Fruit fly (Drosophila melanogaster) whole organism, adult: ENCODE measurements around the gene CG31457.
A peak's percentile ranks its signal among the peaks of the same experiment; 100 is the strongest.

ENCODE experiments used
- CG11617 ChIP-seq: fragments of 200-800 bp; sonication (Bioruptor generic); optimal IDR thresholded peaks from 2 replicates; lab custom pipeline; 2017; ENCODE audit warnings: mild to moderate bottlenecking, missing biosample characterization, missing genetic modification reagents, missing genetic modification characterization
- CG12768 ChIP-seq: fragments of 200-800 bp; sonication (Bioruptor generic); optimal IDR thresholded peaks from 2 replicates; lab custom pipeline; 2017; ENCODE audit warnings: missing biosample characterization, missing genetic modification characterization, mild to moderate bottlenecking, moderate library complexity, missing genetic modification reagents
- CG14711 ChIP-seq: fragments of 200-800 bp; sonication (Bioruptor generic); optimal IDR thresholded peaks from 2 replicates; lab custom pipeline; 2018; ENCODE audit warnings: missing biosample characterization, mild to moderate bottlenecking, missing genetic modification characterization, moderate library complexity
- CG1620 ChIP-seq: fragments of 200-800 bp; sonication (Bioruptor generic); optimal IDR thresholded peaks from 2 replicates; lab custom pipeline; 2016; ENCODE audit warnings: missing biosample characterization, missing genetic modification characterization
- CG33017 ChIP-seq: fragments of 200-800 bp; sonication (Bioruptor generic); optimal IDR thresholded peaks from 2 replicates; lab custom pipeline; 2018; ENCODE audit warnings: missing biosample characterization, mild to moderate bottlenecking, missing genetic modification characterization, moderate library complexity
- CG5204 ChIP-seq: fragments of 200-800 bp; sonication (Bioruptor generic); optimal IDR thresholded peaks from 2 replicates; lab custom pipeline; 2016; ENCODE audit warnings: missing biosample characterization, missing genetic modification characterization
- CG7045 ChIP-seq: fragments of 200-800 bp; sonication (Bioruptor generic); optimal IDR thresholded peaks from 2 replicates; lab custom pipeline; 2017; ENCODE audit warnings: missing biosample characterization, mild to moderate bottlenecking, missing genetic modification characterization
- CG7101 ChIP-seq: fragments of 200-800 bp; sonication (Bioruptor generic); optimal IDR thresholded peaks from 2 replicates; lab custom pipeline; 2018; ENCODE audit warnings: missing biosample characterization, mild to moderate bottlenecking, missing genetic modification characterization, moderate library complexity
- Clk ChIP-seq: fragments of 200-800 bp; sonication (Bioruptor generic); optimal IDR thresholded peaks from 2 replicates; lab custom pipeline; 2017; ENCODE audit warnings: missing biosample characterization, missing genetic modification characterization
- Crg-1 ChIP-seq: fragments of 200-800 bp; sonication (Bioruptor generic); optimal IDR thresholded peaks from 2 replicates; lab custom pipeline; 2016; ENCODE audit warnings: missing biosample characterization, missing genetic modification characterization
- Hr96 ChIP-seq: fragments of 200-800 bp; sonication (Bioruptor generic); optimal IDR thresholded peaks from 2 replicates; lab custom pipeline; 2016; ENCODE audit warnings: missing biosample characterization, missing genetic modification characterization
- Mnt ChIP-seq: fragments of 200-800 bp; sonication (Bioruptor generic); optimal IDR thresholded peaks from 2 replicates; lab custom pipeline; 2016; ENCODE audit warnings: missing biosample characterization, mild to moderate bottlenecking, missing genetic modification characterization
- bab1 ChIP-seq: fragments of 200-800 bp; sonication (Bioruptor generic); optimal IDR thresholded peaks from 3 replicates; lab custom pipeline; 2019; ENCODE audit warnings: missing biosample characterization, mild to moderate bottlenecking, missing genetic modification characterization, moderate library complexity
- cic ChIP-seq: fragments of 200-800 bp; sonication (Bioruptor generic); optimal IDR thresholded peaks from 2 replicates; lab custom pipeline; 2017; ENCODE audit warnings: missing biosample characterization, mild to moderate bottlenecking, missing genetic modification characterization, moderate library complexity
- cnc ChIP-seq, 2 experiments: fragments of >200 bp; optimal IDR thresholded peaks; 2 replicates each; lab custom pipeline; 2017
- kay ChIP-seq: fragments of 200-800 bp; sonication (Bioruptor generic); peaks from one replicate; lab custom pipeline; 2016; ENCODE audit warnings: missing biosample characterization, missing genetic modification characterization, borderline replicate concordance
- ovo ChIP-seq: fragments of 200-800 bp; sonication (Bioruptor generic); optimal IDR thresholded peaks from 2 replicates; lab custom pipeline; 2016; ENCODE audit warnings: missing biosample characterization, missing genetic modification characterization
- pad ChIP-seq: fragments of 200-800 bp; sonication (Bioruptor generic); optimal IDR thresholded peaks from 3 replicates; lab custom pipeline; 2017; ENCODE audit warnings: missing biosample characterization, missing genetic modification characterization, mild to moderate bottlenecking, moderate library complexity, missing genetic modification reagents
- tj ChIP-seq: fragments of 200-800 bp; sonication (Bioruptor generic); optimal IDR thresholded peaks from 3 replicates; lab custom pipeline; 2017; ENCODE audit warnings: missing biosample characterization, mild to moderate bottlenecking, missing genetic modification characterization, moderate library complexity
- toe ChIP-seq: fragments of 200-800 bp; sonication (Bioruptor generic); optimal IDR thresholded peaks from 2 replicates; lab custom pipeline; 2016; ENCODE audit warnings: missing biosample characterization, missing genetic modification characterization

CG31457 gene

DNA sequence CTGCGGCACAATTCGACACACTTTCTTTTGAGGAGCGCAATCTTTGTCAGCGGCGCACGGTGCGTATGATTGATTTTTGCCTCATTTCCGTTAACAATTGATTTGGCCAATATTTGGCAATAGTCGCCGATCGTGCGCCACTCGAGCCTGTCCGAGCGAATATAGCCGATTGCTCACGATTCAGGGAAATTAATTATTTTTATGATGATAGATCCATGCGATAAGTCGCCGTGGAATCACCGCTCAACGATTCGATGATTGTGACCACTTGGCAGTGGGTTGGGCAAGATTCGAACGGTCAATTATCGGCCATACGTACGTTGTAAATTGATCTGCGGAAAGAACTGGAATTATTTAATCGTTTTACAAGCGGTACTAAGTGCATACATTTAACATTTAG is 44.1 kb upstream of the CG31457 start:
- TF ChIP-seq CG5204 (GFP tag; lab: Kevin White, UChicago) = no peak
- TF ChIP-seq Hr96 = no peak
- TF ChIP-seq pad (GFP tag; lab: Kevin White, UChicago) = no peak
- no peak for TF ChIP-seq cnc (optimal IDR thresholded peaks at IDR 0.05; lab: Kevin White, UChicago)
- TF ChIP-seq CG11617 = no peak
- no peak for TF ChIP-seq CG7045 (GFP tag; lab: Kevin White, UChicago)
- TF ChIP-seq toe (GFP tag; lab: Kevin White, UChicago) = no peak
- TF ChIP-seq Crg-1 (GFP tag; lab: Kevin White, UChicago) = no peak
- no peak for TF ChIP-seq Clk
- TF ChIP-seq CG1620 (GFP tag; lab: Kevin White, UChicago) = no peak
- TF ChIP-seq cic (GFP tag; lab: Kevin White, UChicago) = no peak
- no peak for TF ChIP-seq Mnt (GFP tag; lab: Kevin White, UChicago)
- no peak for TF ChIP-seq kay
- TF ChIP-seq tj (GFP tag; lab: Kevin White, UChicago) = no peak
- TF ChIP-seq ovo = no peak
- no peak for TF ChIP-seq CG33017 (tag; lab: Kevin White, UChicago)
- TF ChIP-seq CG12768 (GFP tag; lab: Kevin White, UChicago) = no peak
- no peak for TF ChIP-seq CG14711 (tag; lab: Kevin White, UChicago)
- TF ChIP-seq CG7101 = no peak
- no peak for TF ChIP-seq bab1 (GFP tag; lab: Kevin White, UChicago)

DNA sequence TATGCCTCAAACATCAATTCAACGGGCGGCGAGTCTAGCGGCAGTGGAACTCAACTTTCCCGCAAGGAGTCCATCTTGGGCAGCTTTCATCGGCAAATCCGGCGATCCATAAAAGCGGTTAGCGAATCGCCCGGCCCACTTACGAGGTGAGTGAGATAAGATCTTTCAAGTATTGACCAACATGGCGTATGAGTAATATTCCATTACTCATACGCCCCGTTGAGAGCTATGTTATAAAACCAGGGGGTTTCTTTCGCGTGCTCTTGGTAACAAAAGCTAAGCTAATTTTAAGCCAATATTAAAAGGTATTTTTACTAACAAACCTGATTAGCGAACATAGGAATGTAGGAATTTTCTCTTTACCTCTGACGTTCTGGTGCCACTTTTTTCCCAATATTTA is 42.6 kb upstream of the CG31457 start:
- TF ChIP-seq tj (GFP tag; lab: Kevin White, UChicago) = no peak

DNA sequence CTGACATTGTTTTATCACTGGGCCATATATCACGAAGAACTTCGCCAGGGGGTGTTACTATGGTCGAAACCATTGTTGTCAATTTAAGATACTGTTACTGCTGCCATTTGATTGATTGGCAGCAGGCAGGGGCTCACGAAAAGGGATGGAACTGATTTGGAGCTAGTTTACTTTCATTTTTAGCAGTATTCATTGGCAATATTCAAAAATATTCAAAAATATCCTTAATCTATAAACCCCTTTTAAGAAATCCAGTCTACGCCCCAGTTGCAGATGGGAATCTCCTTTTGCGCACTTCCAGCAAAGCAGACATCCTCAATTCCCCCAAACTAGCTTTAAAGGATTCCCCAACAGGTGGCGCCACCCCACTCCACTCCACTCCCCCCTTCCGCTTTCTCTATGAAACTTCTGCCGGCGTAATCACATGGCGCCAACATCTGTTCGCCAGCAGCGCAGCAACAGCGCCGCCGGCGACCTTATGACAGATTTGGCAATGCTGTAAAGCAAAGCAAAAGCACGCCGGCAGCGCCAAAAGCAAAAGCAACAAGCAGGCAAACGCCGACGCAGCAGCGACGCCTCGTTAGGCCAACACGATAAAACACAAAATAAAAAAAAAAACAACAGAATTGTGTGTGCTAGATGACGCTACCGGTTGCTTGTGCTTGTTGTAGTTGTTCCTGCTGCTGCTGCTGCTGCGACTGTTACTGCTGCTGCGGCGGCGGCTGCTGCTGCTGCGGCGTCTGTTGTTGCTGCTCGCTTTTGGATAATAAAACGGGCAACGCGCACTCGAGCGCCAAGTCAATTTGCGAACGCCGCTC is 39.9 kb upstream of the CG31457 start, which contains the start of gene Irk1:
Gene Irk1 (plus strand): TSS at position 811 of the 818 bp plus-strand sequence.
- no peak for TF ChIP-seq CG12768 (GFP tag; lab: Kevin White, UChicago)
- TF ChIP-seq CG14711 (tag; lab: Kevin White, UChicago) = no peak
- TF ChIP-seq kay = peak; percentile 27
- no peak for TF ChIP-seq Crg-1 (GFP tag; lab: Kevin White, UChicago)
- no peak for TF ChIP-seq Hr96
- TF ChIP-seq Mnt (GFP tag; lab: Kevin White, UChicago) = no peak
- TF ChIP-seq CG1620 (GFP tag; lab: Kevin White, UChicago) = no peak

DNA sequence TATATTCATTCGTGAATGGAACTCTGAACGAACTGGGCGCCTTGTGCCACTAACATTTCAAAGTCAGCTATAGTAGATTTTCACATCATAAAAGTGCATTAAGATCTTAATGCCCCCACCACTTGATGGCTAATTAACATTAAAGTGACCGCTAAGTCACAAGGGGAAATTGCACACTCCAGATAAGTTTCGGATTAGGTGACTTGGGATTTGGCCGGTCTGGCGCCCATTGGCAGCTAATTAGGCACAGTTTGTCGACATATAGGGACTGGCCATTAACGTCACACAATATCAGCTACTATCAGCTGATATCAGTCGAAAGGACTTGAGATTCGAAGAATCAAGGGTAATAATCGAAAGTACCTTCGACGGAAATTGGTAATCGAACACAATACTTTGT is 36.8 kb upstream of the CG31457 start:
- TF ChIP-seq ovo (no peak), cic (GFP tag; lab: Kevin White, UChicago) (peak; percentile 60), Crg-1 (GFP tag; lab: Kevin White, UChicago) (no peak), tj (GFP tag; lab: Kevin White, UChicago) (no peak)

DNA sequence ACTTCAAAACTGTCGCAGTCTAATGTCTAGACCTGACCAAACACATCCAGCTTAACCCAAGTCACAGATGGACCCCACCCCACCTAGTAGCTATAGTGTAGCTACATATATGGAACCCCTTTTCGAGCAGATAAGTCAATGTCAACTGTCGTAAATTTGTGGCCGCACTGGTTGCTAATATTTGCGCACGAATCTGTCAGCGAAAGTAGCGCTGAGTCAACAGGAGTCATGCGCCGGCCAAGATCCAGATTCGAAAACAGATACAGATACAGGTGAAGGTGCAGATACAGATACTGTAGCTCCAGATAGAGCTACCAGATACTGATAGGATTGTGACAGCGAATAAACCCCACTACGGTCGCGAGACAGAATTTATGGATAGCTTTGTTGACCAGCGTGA is 36.4 kb upstream of the CG31457 start:
- TF ChIP-seq cic (GFP tag; lab: Kevin White, UChicago) (peak; percentile 88), ovo (no peak), tj (GFP tag; lab: Kevin White, UChicago) (no peak), Mnt (GFP tag; lab: Kevin White, UChicago) (peak; percentile 54), bab1 (GFP tag; lab: Kevin White, UChicago) (no peak), pad (GFP tag; lab: Kevin White, UChicago) (peak; percentile 24), Hr96 (peak; percentile 21), Crg-1 (GFP tag; lab: Kevin White, UChicago) (peak; percentile 27), kay (no peak), CG33017 (tag; lab: Kevin White, UChicago) (peak; percentile 62), CG1620 (GFP tag; lab: Kevin White, UChicago) (no peak), CG14711 (tag; lab: Kevin White, UChicago) (no peak), CG11617 (peak; percentile 53), CG7045 (GFP tag; lab: Kevin White, UChicago) (peak; percentile 48), Clk (peak; percentile 21), CG5204 (GFP tag; lab: Kevin White, UChicago) (peak; percentile 29), toe (GFP tag; lab: Kevin White, UChicago) (no peak), CG12768 (GFP tag; lab: Kevin White, UChicago) (peak; percentile 73), CG7101 (peak; percentile 56), cnc (optimal IDR thresholded peaks at IDR 0.05; lab: Kevin White, UChicago) (no peak)

DNA sequence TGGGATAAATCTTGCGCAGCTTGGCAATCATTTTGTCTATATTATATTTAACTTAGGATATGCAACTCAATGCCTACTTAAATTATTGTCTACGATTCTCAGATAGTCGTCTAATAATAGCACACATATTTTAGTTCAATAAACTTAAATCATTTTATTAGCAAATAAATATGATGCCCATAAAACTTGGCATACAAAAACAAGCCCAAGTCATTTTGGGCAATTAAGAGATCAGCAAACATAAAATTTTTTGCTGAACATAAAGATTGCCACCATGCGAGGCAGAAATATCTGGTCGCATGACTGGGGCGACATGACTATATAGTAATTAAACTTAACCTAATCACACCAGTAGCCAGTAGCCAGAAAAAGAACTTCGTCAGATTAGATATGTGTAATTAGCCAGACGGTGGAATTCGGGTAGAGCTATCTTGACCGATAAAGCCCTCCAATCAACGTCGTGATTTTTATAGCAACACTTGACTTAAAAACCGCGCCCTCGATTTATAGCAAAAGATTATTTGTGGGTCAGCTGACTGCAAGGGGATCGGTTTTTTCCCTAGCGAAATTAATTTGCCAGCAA is 33.6 kb upstream of the CG31457 start, which contains the start of gene CG13829:
Gene CG13829 (minus strand): TSS at position 51 of the 583 bp plus-strand sequence.
- TF ChIP-seq kay (peak; percentile 35), CG12768 (GFP tag; lab: Kevin White, UChicago) (no peak)
